Fruit fly (Drosophila melanogaster): ENCODE measurements around the gene Naa15-16.

dm6 chrX:19501274-19501673 is 21.5 kb downstream of the Naa15-16 start:
- TF ChIP-seq toe (GFP tag; optimal IDR thresholded peaks at IDR 0.05) (no peak), tj (GFP tag; optimal IDR thresholded peaks at IDR 0.05) (no peak), kay (GFP tag; ENCODE audit: borderline replicate concordance) (no peak), Clk (GFP tag; optimal IDR thresholded peaks at IDR 0.05) (no peak), CG33017 (tag; optimal IDR thresholded peaks at IDR 0.05) (no peak), pad (GFP tag; optimal IDR thresholded peaks at IDR 0.05) (no peak), Hr96 (GFP tag; optimal IDR thresholded peaks at IDR 0.05) (no peak)

All from whole organism, adult.